Worm (Caenorhabditis elegans) whole organism, L4 larva: ENCODE measurements around the gene hpd-1.

ENCODE experiments used
- ZK546.5 ChIP-seq, 2 experiments: sonication (generic microtip); optimal IDR thresholded peaks; 2 replicates each; lab custom pipeline; 2017; ENCODE audit warnings: missing biosample characterization in 2 of 2, missing genetic modification characterization in 2 of 2
- aly-2 ChIP-seq: sonication (generic microtip); optimal IDR thresholded peaks from 2 replicates; lab custom pipeline; 2018; ENCODE audit warnings: missing biosample characterization, missing genetic modification characterization
- ama-1 ChIP-seq: fragments of 150-350 bp; optimal IDR thresholded peaks from 2 replicates; lab custom pipeline; 2014; ENCODE audit warnings: inconsistent platforms, mixed read lengths
- hlh-11 ChIP-seq: fragments of 200-800 bp; sonication (Bioruptor generic); optimal IDR thresholded peaks from 2 replicates; lab custom pipeline; 2018; ENCODE audit warnings: mild to moderate bottlenecking, missing genetic modification characterization, missing compliant biosample characterization
- hlh-30 ChIP-seq: sonication (generic microtip); optimal IDR thresholded peaks from 2 replicates; lab custom pipeline; 2017; ENCODE audit warnings: antibody characterized with exemption, mild to moderate bottlenecking, missing genetic modification characterization, missing compliant biosample characterization; ENCODE audit not compliant: insufficient read depth
- jun-1 ChIP-seq: fragments of 150-350 bp; optimal IDR thresholded peaks from 2 replicates; lab custom pipeline; 2014; ENCODE audit warnings: missing biosample characterization, missing genetic modification reagents, missing genetic modification characterization
- nhr-10 ChIP-seq: fragments of 150-350 bp; optimal IDR thresholded peaks from 2 replicates; lab custom pipeline; 2014; ENCODE audit warnings: missing biosample characterization, missing genetic modification characterization
- nhr-28 ChIP-seq: fragments of 150-350 bp; optimal IDR thresholded peaks from 2 replicates; lab custom pipeline; 2014; ENCODE audit warnings: missing biosample characterization, missing genetic modification characterization
- nhr-6 ChIP-seq: fragments of 150-350 bp; optimal IDR thresholded peaks from 2 replicates; lab custom pipeline; 2014; ENCODE audit warnings: missing biosample characterization, missing genetic modification characterization
- nhr-77 ChIP-seq: fragments of 150-350 bp; optimal IDR thresholded peaks from 2 replicates; lab custom pipeline; 2014; ENCODE audit warnings: missing biosample characterization, missing genetic modification characterization
- skn-1 ChIP-seq: fragments of 150-350 bp; optimal IDR thresholded peaks from 2 replicates; lab custom pipeline; 2014; ENCODE audit warnings: missing biosample characterization, missing genetic modification characterization
- snpc-4 ChIP-seq: fragments of 150-350 bp; optimal IDR thresholded peaks from 2 replicates; lab custom pipeline; 2014; ENCODE audit warnings: missing biosample characterization, missing genetic modification characterization
- unc-130 ChIP-seq: sonication (generic microtip); optimal IDR thresholded peaks from 2 replicates; lab custom pipeline; 2016; ENCODE audit warnings: missing genetic modification reagents, missing genetic modification characterization, missing compliant biosample characterization
- unc-62 ChIP-seq, 3 experiments: fragments of 150-350 bp in 1 of 3; sonication (generic microtip); optimal IDR thresholded peaks in 2 of 3; peaks in 1 of 3; 1 replicate in 1 of 3; 2 replicates in 2 of 3; lab custom pipeline; 2014 to 2017; ENCODE audit warnings: missing biosample characterization in 3 of 3, missing genetic modification characterization in 3 of 3, missing genetic modification reagents in 3 of 3, missing genotype in 1 of 3

DNA sequence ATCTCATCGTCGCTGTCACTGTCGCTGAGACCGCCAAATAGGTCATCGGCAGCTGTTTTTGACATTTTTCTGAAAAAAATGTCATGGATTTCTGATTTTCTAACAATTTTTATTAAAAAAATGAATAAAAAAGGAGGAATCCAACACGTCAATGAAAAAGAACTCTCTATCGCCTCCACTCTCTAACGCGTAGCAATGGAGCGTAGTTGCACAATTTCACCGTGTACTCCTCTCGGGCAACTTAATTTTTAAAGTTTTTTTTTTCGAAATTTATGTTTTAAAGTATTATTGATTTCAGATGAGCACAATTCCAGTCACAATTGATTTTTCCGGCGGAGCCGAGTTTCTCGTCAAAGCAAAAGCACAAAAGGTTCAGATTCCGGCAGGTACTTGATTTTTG is 30.1 kb upstream of the hpd-1 start, which contains the start of the genes taf-11.3 and urm-1:
- TF ChIP-seq hlh-11 (peak; percentile 38), nhr-6 (tag; lab: Kevin White, UChicago) (no peak), nhr-28 (tag; lab: Kevin White, UChicago) (no peak), unc-62 (GFP tag; optimal IDR thresholded peaks at IDR 0.05 in 1 of 2; lab: Kevin White, UChicago) (peak in 1 of 2 experiments; percentile 84), unc-62 (tag; optimal IDR thresholded peaks at IDR 0.05; lab: Kevin White, UChicago) (no peak), ZK546.5 (tag; optimal IDR thresholded peaks at IDR 0.05; lab: Kevin White, UChicago) (no peak), unc-130 (GFP tag; lab: Kevin White, UChicago) (peak; percentile 35), nhr-77 (tag; lab: Kevin White, UChicago) (peak; percentile 70), hlh-30 (peak; percentile 30), jun-1 (no peak), snpc-4 (tag; lab: Kevin White, UChicago) (no peak), ama-1 (no peak), nhr-10 (no peak), skn-1 (tag; lab: Kevin White, UChicago) (no peak), aly-2 (tag; lab: Kevin White, UChicago) (no peak)
